Fruit fly (Drosophila melanogaster) whole organism, embryonic: ENCODE measurements around the gene Gr28a.

ENCODE experiments used
- Adf1 ChIP-seq: fragments of 200-800 bp; sonication (Bioruptor generic); IDR thresholded peaks from 2 replicates; pipeline ENCODE4 v1.3.6; 2022; ENCODE audit warnings: missing biosample characterization, missing genetic modification characterization
- Asciz ChIP-seq: fragments of 200-800 bp; sonication (Bioruptor generic); optimal IDR thresholded peaks from 2 replicates; lab custom pipeline; 2017; ENCODE audit warnings: missing biosample characterization, mild to moderate bottlenecking, missing genetic modification characterization, missing genetic modification reagents
- Atf3 ChIP-seq: fragments of 200-800 bp; sonication (Bioruptor generic); optimal IDR thresholded peaks from 3 replicates; lab custom pipeline; 2016; ENCODE audit warnings: missing biosample characterization, missing genetic modification characterization
- C15 ChIP-seq: fragments of 200-800 bp; sonication (Bioruptor generic); IDR thresholded peaks from 3 replicates; pipeline ENCODE4 v1.3.6; 2022; ENCODE audit warnings: missing biosample characterization, missing genetic modification characterization
- CG10462 ChIP-seq: fragments of 200-800 bp; sonication (Bioruptor generic); optimal IDR thresholded peaks from 2 replicates; lab custom pipeline; 2016; ENCODE audit warnings: missing biosample characterization, missing genetic modification characterization
- CG12071 ChIP-seq: fragments of 200-800 bp; sonication (Bioruptor generic); optimal IDR thresholded peaks from 3 replicates; lab custom pipeline; 2018; ENCODE audit warnings: missing biosample characterization, mild to moderate bottlenecking, missing genetic modification characterization
- CG15696 ChIP-seq: fragments of 200-800 bp; sonication (Bioruptor generic); optimal IDR thresholded peaks from 2 replicates; lab custom pipeline; 2019; ENCODE audit warnings: missing biosample characterization, mild to moderate bottlenecking, missing genetic modification characterization, moderate library complexity
- CG16779 ChIP-seq: fragments of 200-800 bp; sonication (Bioruptor generic); IDR thresholded peaks from 2 replicates; pipeline ENCODE4 v1.3.6; 2022; ENCODE audit warnings: missing biosample characterization, missing genetic modification characterization
- CG16813 ChIP-seq: fragments of 200-800 bp; sonication (Bioruptor generic); IDR thresholded peaks from 3 replicates; pipeline ENCODE4 v1.3.6; 2022; ENCODE audit warnings: missing biosample characterization, missing genetic modification characterization; ENCODE audit not compliant: partially characterized antibody
- CG17186 ChIP-seq: fragments of 200-800 bp; sonication (Bioruptor generic); optimal IDR thresholded peaks from 3 replicates; lab custom pipeline; 2017; ENCODE audit warnings: missing biosample characterization, missing genetic modification reagents, missing genetic modification characterization
- CG2120 ChIP-seq: fragments of 200-800 bp; sonication (Bioruptor generic); optimal IDR thresholded peaks from 3 replicates; lab custom pipeline; 2016; ENCODE audit warnings: missing biosample characterization, missing genetic modification characterization
- CG34224 ChIP-seq: fragments of 200-800 bp; sonication (Bioruptor generic); IDR thresholded peaks from 3 replicates; pipeline ENCODE4 v1.3.6; 2022; ENCODE audit warnings: missing biosample characterization, missing genetic modification characterization; ENCODE audit not compliant: partially characterized antibody
- CG3995 ChIP-seq: fragments of 200-800 bp; sonication (Bioruptor generic); optimal IDR thresholded peaks from 3 replicates; lab custom pipeline; 2016; ENCODE audit warnings: missing biosample characterization, missing genetic modification characterization
- CG4424 ChIP-seq: fragments of 200-800 bp; sonication (Bioruptor generic); optimal IDR thresholded peaks from 3 replicates; lab custom pipeline; 2016; ENCODE audit warnings: missing biosample characterization, missing genetic modification characterization
- CG6654 ChIP-seq: fragments of 200-800 bp; sonication (Bioruptor generic); optimal IDR thresholded peaks from 2 replicates; lab custom pipeline; 2017; ENCODE audit warnings: missing biosample characterization, mild to moderate bottlenecking, missing genetic modification characterization
- CG6791 ChIP-seq: fragments of 200-800 bp; sonication (Bioruptor generic); IDR thresholded peaks from 3 replicates; pipeline ENCODE4 v1.3.6; 2022; ENCODE audit warnings: missing biosample characterization, missing genetic modification characterization; ENCODE audit not compliant: partially characterized antibody
- CG6854 ChIP-seq: fragments of 200-800 bp; sonication (Bioruptor generic); optimal IDR thresholded peaks from 3 replicates; lab custom pipeline; 2017; ENCODE audit warnings: missing biosample characterization, mild to moderate bottlenecking, missing genetic modification characterization
- CG7987 ChIP-seq: fragments of 200-800 bp; sonication (Bioruptor generic); optimal IDR thresholded peaks from 2 replicates; lab custom pipeline; 2018; ENCODE audit warnings: missing biosample characterization, mild to moderate bottlenecking, missing genetic modification characterization, moderate library complexity
- CG9437 ChIP-seq: fragments of 200-800 bp; sonication (Bioruptor generic); optimal IDR thresholded peaks from 2 replicates; lab custom pipeline; 2018; ENCODE audit warnings: missing biosample characterization, mild to moderate bottlenecking, missing genetic modification characterization
- CG9609 ChIP-seq: fragments of 200-800 bp; sonication (Bioruptor generic); optimal IDR thresholded peaks from 3 replicates; lab custom pipeline; 2016; ENCODE audit warnings: missing biosample characterization, missing genetic modification characterization
- CG9727 ChIP-seq: fragments of 200-800 bp; sonication (Bioruptor generic); optimal IDR thresholded peaks from 3 replicates; lab custom pipeline; 2017; ENCODE audit warnings: missing biosample characterization, mild to moderate bottlenecking, missing genetic modification characterization
- Dad ChIP-seq: fragments of 200-800 bp; sonication (Bioruptor generic); optimal IDR thresholded peaks from 3 replicates; lab custom pipeline; 2016; ENCODE audit warnings: missing biosample characterization, missing genetic modification characterization
- Dip2 ChIP-seq: fragments of 200-800 bp; sonication (Bioruptor generic); IDR thresholded peaks from 2 replicates; pipeline ENCODE4 v1.3.6; 2022; ENCODE audit warnings: missing biosample characterization, missing genetic modification characterization
- Drgx ChIP-seq: fragments of 200-800 bp; sonication (Bioruptor generic); IDR thresholded peaks from 2 replicates; pipeline ENCODE4 v1.3.6; 2022; ENCODE audit warnings: missing biosample characterization, missing genetic modification characterization
- H2.0 ChIP-seq: fragments of 200-800 bp; sonication (Bioruptor generic); IDR thresholded peaks from 2 replicates; pipeline ENCODE4 v1.3.6; 2022; ENCODE audit warnings: missing biosample characterization, missing genetic modification characterization
- HLH3B ChIP-seq: fragments of 200-800 bp; sonication (Bioruptor generic); IDR thresholded peaks from 2 replicates; pipeline ENCODE4 v1.3.6; 2022; ENCODE audit warnings: missing biosample characterization, missing genetic modification characterization
- Lpt ChIP-seq: fragments of >200 bp; optimal IDR thresholded peaks from 2 replicates; lab custom pipeline; 2018; ENCODE audit warnings: missing biosample characterization, missing genetic modification characterization
- Max ChIP-seq: fragments of 200-800 bp; sonication (Bioruptor generic); optimal IDR thresholded peaks from 2 replicates; lab custom pipeline; 2016; ENCODE audit warnings: missing biosample characterization, mild to moderate bottlenecking, missing genetic modification characterization
- NC2α ChIP-seq: fragments of 200-800 bp; sonication (Bioruptor generic); optimal IDR thresholded peaks from 2 replicates; lab custom pipeline; 2016; ENCODE audit warnings: missing biosample characterization, missing genetic modification characterization
- NfI ChIP-seq: fragments of 200-800 bp; sonication (Bioruptor generic); optimal IDR thresholded peaks from 3 replicates; lab custom pipeline; 2018; ENCODE audit warnings: missing biosample characterization, mild to moderate bottlenecking, missing genetic modification characterization, moderate library complexity
- Spps ChIP-seq: fragments of 200-800 bp; sonication (Bioruptor generic); optimal IDR thresholded peaks from 2 replicates; lab custom pipeline; 2018; ENCODE audit warnings: missing biosample characterization, mild to moderate bottlenecking, missing genetic modification characterization
- Sry-δ ChIP-seq: fragments of 200-800 bp; sonication (Bioruptor generic); optimal IDR thresholded peaks from 2 replicates; lab custom pipeline; 2016; ENCODE audit warnings: missing biosample characterization, missing genetic modification characterization
- al ChIP-seq: fragments of 200-800 bp; sonication (Bioruptor generic); IDR thresholded peaks from 2 replicates; pipeline ENCODE4 v1.3.6; 2022; ENCODE audit warnings: missing biosample characterization, missing genetic modification characterization
- cato ChIP-seq: fragments of 200-800 bp; sonication (Bioruptor generic); optimal IDR thresholded peaks from 2 replicates; lab custom pipeline; 2016; ENCODE audit warnings: missing biosample characterization, missing genetic modification characterization, borderline replicate concordance
- cg ChIP-seq: fragments of 200-800 bp; sonication (Bioruptor generic); optimal IDR thresholded peaks from 3 replicates; lab custom pipeline; 2019; ENCODE audit warnings: missing biosample characterization, mild to moderate bottlenecking, missing genetic modification characterization, moderate library complexity
- chif ChIP-seq, 2 experiments: fragments of 200-800 bp; sonication (Bioruptor generic); optimal IDR thresholded peaks; 3 replicates each; lab custom pipeline; 2016; ENCODE audit warnings: missing biosample characterization in 2 of 2, missing genetic modification characterization in 2 of 2
- crp ChIP-seq, 2 experiments: fragments of 200-800 bp; sonication (Bioruptor generic); optimal IDR thresholded peaks; 2 replicates in 1 of 2; 3 replicates in 1 of 2; lab custom pipeline; 2017; ENCODE audit warnings: missing biosample characterization in 2 of 2, missing genetic modification characterization in 2 of 2, mild to moderate bottlenecking in 1 of 2, moderate library complexity in 1 of 2
- disco-r ChIP-seq: fragments of 200-800 bp; sonication (Bioruptor generic); optimal IDR thresholded peaks from 2 replicates; lab custom pipeline; 2016; ENCODE audit warnings: missing biosample characterization, missing genetic modification characterization
- esg ChIP-seq: fragments of 200-800 bp; sonication (Bioruptor generic); conservative IDR thresholded peaks from 2 replicates; pipeline ENCODE4 v1.3.6; 2022; ENCODE audit warnings: missing biosample characterization, missing genetic modification characterization
- eve ChIP-seq, 2 experiments: fragments of >200 bp; optimal IDR thresholded peaks; 2 replicates each; lab custom pipeline; 2017; ENCODE audit warnings: missing biosample characterization in 2 of 2, missing genetic modification characterization in 2 of 2
- fd102C ChIP-seq: fragments of 200-800 bp; sonication (Bioruptor generic); optimal IDR thresholded peaks from 2 replicates; lab custom pipeline; 2018; ENCODE audit warnings: missing biosample characterization, mild to moderate bottlenecking, missing genetic modification characterization, moderate library complexity
- hth ChIP-seq: fragments of >200 bp; optimal IDR thresholded peaks from 2 replicates; lab custom pipeline; 2017; ENCODE audit warnings: inconsistent platforms
- luna ChIP-seq: fragments of 200-800 bp; sonication (Bioruptor generic); optimal IDR thresholded peaks from 2 replicates; lab custom pipeline; 2016; ENCODE audit warnings: missing biosample characterization, missing genetic modification characterization
- mam ChIP-seq: fragments of 200-800 bp; sonication (Bioruptor generic); optimal IDR thresholded peaks from 3 replicates; lab custom pipeline; 2016; ENCODE audit warnings: missing biosample characterization, missing genetic modification characterization
- pfk ChIP-seq: fragments of 200-800 bp; sonication (Bioruptor generic); optimal IDR thresholded peaks from 2 replicates; lab custom pipeline; 2018; ENCODE audit warnings: missing biosample characterization, mild to moderate bottlenecking, missing genetic modification characterization, moderate library complexity
- tio ChIP-seq: fragments of 200-800 bp; sonication (Bioruptor generic); optimal IDR thresholded peaks from 2 replicates; lab custom pipeline; 2017; ENCODE audit warnings: missing biosample characterization, missing genetic modification characterization, inconsistent platforms
- unc-4 ChIP-seq: fragments of 200-800 bp; sonication (Bioruptor generic); IDR thresholded peaks from 2 replicates; pipeline ENCODE4 v1.3.6; 2022; ENCODE audit warnings: missing biosample characterization, missing genetic modification characterization; ENCODE audit not compliant: partially characterized antibody
- z ChIP-seq: fragments of 200-800 bp; sonication (Bioruptor generic); IDR thresholded peaks from 3 replicates; pipeline ENCODE4 v1.3.6; 2022; ENCODE audit warnings: missing biosample characterization, missing genetic modification characterization
- zen2 ChIP-seq: fragments of 200-800 bp; sonication (Bioruptor generic); IDR thresholded peaks from 3 replicates; pipeline ENCODE4 v1.3.6; 2022; ENCODE audit warnings: missing biosample characterization, missing genetic modification characterization; ENCODE audit not compliant: partially characterized antibody

Gene Gr28a

DNA sequence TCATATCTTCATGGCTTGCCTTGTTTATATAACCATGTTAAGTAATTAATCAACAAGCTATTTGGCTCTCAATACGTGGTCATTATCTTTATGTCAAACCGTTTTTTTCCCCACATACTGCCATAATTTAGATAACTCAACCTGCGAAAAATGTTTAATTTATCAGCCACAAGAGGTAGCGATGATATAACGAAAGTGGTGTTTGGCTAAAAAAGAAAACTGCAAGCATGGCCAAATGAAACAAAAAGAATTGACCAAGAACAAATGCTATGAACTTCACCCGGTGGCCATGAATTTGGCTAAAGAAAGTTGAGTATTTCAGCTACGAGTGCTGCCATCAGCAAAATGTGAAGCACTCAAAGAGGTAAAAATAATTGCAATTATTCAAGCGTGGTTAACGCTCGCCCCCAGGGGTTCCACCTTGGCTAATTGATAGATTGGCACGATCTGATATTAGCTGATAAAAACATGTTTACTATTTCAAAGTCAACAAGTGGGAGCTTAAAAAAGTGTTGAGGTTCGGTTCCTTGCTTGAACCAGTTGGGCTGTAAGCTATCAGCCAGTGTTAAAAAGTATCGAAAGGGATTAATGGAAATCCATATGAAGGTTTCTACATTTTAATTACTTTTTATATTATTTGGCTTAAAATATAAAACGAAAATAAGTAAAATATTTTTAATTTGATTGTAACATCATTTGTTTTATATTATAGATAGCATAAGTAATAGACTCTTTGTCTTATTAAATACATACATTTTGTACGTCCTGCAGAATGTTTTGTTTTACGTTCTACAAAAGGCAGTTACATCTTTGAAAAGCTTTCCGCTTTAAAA is 17.3 kb downstream of the Gr28a start (continued):
- TF ChIP-seq tio (GFP tag; lab: Kevin White, UChicago): peak; percentile 68
- TF ChIP-seq crp (GFP tag; optimal IDR thresholded peaks at IDR 0.05; lab: Kevin White, UChicago): no peak
- peak; percentile 60 for TF ChIP-seq NC2α (GFP tag; lab: Kevin White, UChicago)
- peak; percentile 34 for TF ChIP-seq luna
- TF ChIP-seq disco-r (GFP tag; lab: Kevin White, UChicago): peak; percentile 31
- TF ChIP-seq Sry-δ: peak; percentile 43
- TF ChIP-seq chif (GFP tag; optimal IDR thresholded peaks at IDR 0.05; lab: Kevin White, UChicago): peak; percentile 32 to 66
- TF ChIP-seq CG9727 (GFP tag; lab: Kevin White, UChicago): peak; percentile 49
- no peak for TF ChIP-seq CG3995 (GFP tag; lab: Kevin White, UChicago)
- TF ChIP-seq C15 (GFP tag; lab: Robert Waterston, UW): peak; percentile 70; the same call in 1 of the 3 replicates
- TF ChIP-seq Dad (GFP tag; lab: Kevin White, UChicago): peak; percentile 53
- TF ChIP-seq CG15696: peak; percentile 2
- no peak for TF ChIP-seq z (GFP tag; lab: Robert Waterston, UW)
- TF ChIP-seq CG12071: peak; percentile 75
- TF ChIP-seq fd102C (GFP tag; lab: Kevin White, UChicago): no peak
- TF ChIP-seq Asciz (GFP tag; lab: Kevin White, UChicago): peak; percentile 79
- no peak for TF ChIP-seq Lpt
- peak; percentile 43; the same call in 1 of the 2 replicates for TF ChIP-seq CG16779
- TF ChIP-seq CG17186 (GFP tag; lab: Kevin White, UChicago): no peak
- TF ChIP-seq Adf1: peak; percentile 39
- TF ChIP-seq unc-4 (GFP tag; lab: Robert Waterston, UW): no peak
- TF ChIP-seq al (GFP tag; lab: Robert Waterston, UW): peak; percentile 34; the same call in 1 of the 2 replicates
- TF ChIP-seq esg: no peak
- TF ChIP-seq H2.0: peak; percentile 62
- peak; percentile 54 for TF ChIP-seq CG6854 (GFP tag; lab: Kevin White, UChicago)
- no peak for TF ChIP-seq CG16813 (GFP tag; lab: Robert Waterston, UW)
- peak; percentile 54 for TF ChIP-seq NfI (GFP tag; lab: Kevin White, UChicago)
- peak; percentile 47 for TF ChIP-seq pfk (GFP tag; lab: Kevin White, UChicago)
- TF ChIP-seq eve (GFP tag; optimal IDR thresholded peaks at IDR 0.05; lab: Kevin White, UChicago): no peak
- TF ChIP-seq CG9437 (GFP tag; lab: Kevin White, UChicago): no peak
- TF ChIP-seq Max (GFP tag; lab: Kevin White, UChicago): peak; percentile 32
- TF ChIP-seq HLH3B (GFP tag; lab: Robert Waterston, UW): peak; percentile 69; the same call in 1 of the 2 replicates
- no peak; the same call in 1 of the 2 replicates for TF ChIP-seq Drgx (GFP tag; lab: Robert Waterston, UW)
- peak; percentile 41 for TF ChIP-seq CG10462 (GFP tag; lab: Kevin White, UChicago)
- peak; percentile 1 for TF ChIP-seq Spps (tag; lab: Kevin White, UChicago)
- TF ChIP-seq CG6654: no peak
- TF ChIP-seq Atf3 (GFP tag; lab: Kevin White, UChicago): peak; percentile 27
- TF ChIP-seq CG9609 (GFP tag; lab: Kevin White, UChicago): peak; percentile 49
- TF ChIP-seq cato (GFP tag; lab: Kevin White, UChicago): peak; percentile 5
- TF ChIP-seq CG34224: no peak
- TF ChIP-seq CG2120: peak; percentile 78
- peak; percentile 87 for TF ChIP-seq CG7987 (GFP tag; lab: Kevin White, UChicago)
- no peak for TF ChIP-seq hth
- TF ChIP-seq Dip2 (GFP tag; lab: Robert Waterston, UW): no peak
- TF ChIP-seq CG4424 (GFP tag; lab: Kevin White, UChicago): peak; percentile 45
- TF ChIP-seq mam (GFP tag; lab: Kevin White, UChicago): peak; percentile 75
- TF ChIP-seq cg: no peak
- no peak for TF ChIP-seq CG6791 (GFP tag; lab: Robert Waterston, UW)
- no peak for TF ChIP-seq zen2 (GFP tag; lab: Robert Waterston, UW)
